Worm (Caenorhabditis elegans) whole organism, young adult: ENCODE data around the gene srh-149.
"Not testable (repeated sequence)": the region's sequence is repeated elsewhere in the genome, so short reads cannot be mapped to it uniquely, and the experiment has no call there.

Source experiments
- B0261.1 ChIP-seq: sonication (generic microtip); optimal IDR thresholded peaks from 2 replicates; lab custom pipeline; 2016; ENCODE audit warnings: mild to moderate bottlenecking, missing genetic modification characterization, moderate library complexity, missing compliant biosample characterization
- F23B12.7 ChIP-seq: sonication (generic microtip); optimal IDR thresholded peaks from 2 replicates; lab custom pipeline; 2017; ENCODE audit warnings: missing genetic modification characterization, mild to moderate bottlenecking, missing compliant biosample characterization, antibody characterized with exemption, moderate library complexity; ENCODE audit not compliant: insufficient read depth
- F49E8.2 ChIP-seq: sonication (generic microtip); optimal IDR thresholded peaks from 3 replicates; lab custom pipeline; 2017; ENCODE audit warnings: missing genetic modification characterization, mild to moderate bottlenecking, missing compliant biosample characterization, antibody characterized with exemption, moderate library complexity; ENCODE audit not compliant: insufficient read depth
- F52B5.7 ChIP-seq: sonication (generic microtip); optimal IDR thresholded peaks from 2 replicates; lab custom pipeline; 2016; ENCODE audit warnings: mild to moderate bottlenecking, missing genetic modification characterization, missing compliant biosample characterization
- F57C9.4 ChIP-seq: sonication (generic microtip); optimal IDR thresholded peaks from 2 replicates; lab custom pipeline; 2017; ENCODE audit warnings: mild to moderate bottlenecking, missing genetic modification characterization, missing compliant biosample characterization
- Y53G8AR.9 ChIP-seq: fragments of 200-800 bp; sonication (Bioruptor generic); conservative IDR thresholded peaks from 2 replicates; pipeline ENCODE4 v1.3.6; 2022; ENCODE audit warnings: missing genetic modification reagents, missing genetic modification characterization, missing compliant biosample characterization
- Y67H2A.10 ChIP-seq: fragments of 200-800 bp; sonication (Bioruptor generic); conservative IDR thresholded peaks from 2 replicates; pipeline ENCODE4 v1.3.6; 2022; ENCODE audit warnings: missing genetic modification reagents, missing genetic modification characterization, missing compliant biosample characterization
- ama-1 ChIP-seq, 3 experiments: fragments of 150-350 bp in 1 of 3; sonication (generic microtip) in 2 of 3; optimal IDR thresholded peaks; 2 replicates each; lab custom pipeline; 2014 to 2018; ENCODE audit warnings: missing biosample characterization in 2 of 3, missing genetic modification characterization in 2 of 3, missing genetic modification reagents in 2 of 3
- aptf-2 ChIP-seq: fragments of 200-800 bp; sonication (Bioruptor generic); conservative IDR thresholded peaks from 2 replicates; pipeline ENCODE4 v1.3.6; 2022; ENCODE audit warnings: missing genetic modification reagents, missing genetic modification characterization, missing compliant biosample characterization
- atf-7 ChIP-seq: sonication (generic microtip); optimal IDR thresholded peaks from 2 replicates; lab custom pipeline; 2017; ENCODE audit warnings: mild to moderate bottlenecking, missing genetic modification characterization, missing compliant biosample characterization
- attf-3 ChIP-seq: fragments of 200-800 bp; sonication (Bioruptor generic); conservative IDR thresholded peaks from 2 replicates; pipeline ENCODE4 v1.3.6; 2022; ENCODE audit warnings: missing genetic modification reagents, missing genetic modification characterization, missing compliant biosample characterization
- attf-6 ChIP-seq: fragments of 200-800 bp; sonication (Bioruptor generic); IDR thresholded peaks from 2 replicates; pipeline ENCODE4 v1.3.6; 2022; ENCODE audit warnings: missing genetic modification reagents, missing genetic modification characterization, missing compliant biosample characterization
- ccch-3 ChIP-seq: fragments of 200-800 bp; sonication (Bioruptor generic); optimal IDR thresholded peaks from 2 replicates; lab custom pipeline; 2018; ENCODE audit warnings: mild to moderate bottlenecking, missing genetic modification characterization, missing compliant biosample characterization
- ceh-100 ChIP-seq: fragments of 200-800 bp; sonication (Bioruptor generic); IDR thresholded peaks from 2 replicates; pipeline ENCODE4 v1.3.6; 2022; ENCODE audit warnings: missing genetic modification reagents, missing genetic modification characterization, missing compliant biosample characterization
- ceh-27 ChIP-seq: fragments of 200-800 bp; sonication (Bioruptor generic); optimal IDR thresholded peaks from 2 replicates; lab custom pipeline; 2018; ENCODE audit warnings: mild to moderate bottlenecking, missing genetic modification characterization, moderate library complexity, missing compliant biosample characterization
- efl-1 ChIP-seq: fragments of 150-350 bp; optimal IDR thresholded peaks from 2 replicates; lab custom pipeline; 2014; ENCODE audit warnings: missing biosample characterization, missing genetic modification reagents, missing genetic modification characterization
- ekl-4 ChIP-seq: fragments of 200-800 bp; sonication (Bioruptor generic); IDR thresholded peaks from 2 replicates; pipeline ENCODE4 v1.3.6; 2022; ENCODE audit warnings: missing genetic modification reagents, missing genetic modification characterization, missing compliant biosample characterization
- ets-4 ChIP-seq: fragments of 200-800 bp; sonication (Bioruptor generic); optimal IDR thresholded peaks from 2 replicates; lab custom pipeline; 2018; ENCODE audit warnings: mild to moderate bottlenecking, missing genetic modification characterization, missing compliant biosample characterization
- him-1 ChIP-seq: sonication (generic microtip); optimal IDR thresholded peaks from 2 replicates; lab custom pipeline; 2016; ENCODE audit warnings: missing genotype, missing genetic modification reagents, missing genetic modification characterization, missing compliant biosample characterization
- lag-1 ChIP-seq: fragments of 200-800 bp; sonication (Bioruptor generic); IDR thresholded peaks from 2 replicates; pipeline ENCODE4 v1.3.6; 2022; ENCODE audit warnings: missing genetic modification reagents, missing genetic modification characterization, missing compliant biosample characterization
- lin-35 ChIP-seq, 3 experiments: fragments of 150-350 bp in 2 of 3; sonication (generic microtip) in 1 of 3; optimal IDR thresholded peaks; 2 replicates each; lab custom pipeline; 2014 to 2018; ENCODE audit warnings: missing biosample characterization in 3 of 3, missing genetic modification characterization in 3 of 3, missing genetic modification reagents in 3 of 3
- lin-54 ChIP-seq: fragments of 200-800 bp; sonication (Bioruptor generic); optimal IDR thresholded peaks from 2 replicates; lab custom pipeline; 2018; ENCODE audit warnings: mild to moderate bottlenecking, missing genetic modification characterization, missing compliant biosample characterization
- lsy-27 ChIP-seq: sonication (generic microtip); optimal IDR thresholded peaks from 2 replicates; lab custom pipeline; 2017; ENCODE audit warnings: missing genetic modification characterization, mild to moderate bottlenecking, missing compliant biosample characterization, antibody characterized with exemption, missing genotype, borderline replicate concordance; ENCODE audit not compliant: insufficient read depth
- madf-10 ChIP-seq: sonication (generic microtip); optimal IDR thresholded peaks from 2 replicates; lab custom pipeline; 2016; ENCODE audit warnings: mild to moderate bottlenecking, missing genetic modification characterization, missing compliant biosample characterization
- madf-6 ChIP-seq: fragments of 200-800 bp; sonication (Bioruptor generic); IDR thresholded peaks from 2 replicates; pipeline ENCODE4 v1.3.6; 2022; ENCODE audit warnings: missing genetic modification reagents, missing genetic modification characterization, missing compliant biosample characterization
- mxl-1 ChIP-seq: sonication (generic microtip); optimal IDR thresholded peaks from 2 replicates; lab custom pipeline; 2016; ENCODE audit warnings: missing genetic modification characterization, missing compliant biosample characterization
- nfya-1 ChIP-seq: sonication (generic microtip); optimal IDR thresholded peaks from 2 replicates; lab custom pipeline; 2017; ENCODE audit warnings: antibody characterized with exemption, missing compliant biosample characterization, missing genetic modification characterization, borderline replicate concordance; ENCODE audit not compliant: insufficient read depth
- nhr-27 ChIP-seq: fragments of 200-800 bp; sonication (Bioruptor generic); optimal IDR thresholded peaks from 2 replicates; lab custom pipeline; 2018; ENCODE audit warnings: mild to moderate bottlenecking, missing genetic modification characterization, moderate library complexity, missing compliant biosample characterization
- pha-4 ChIP-seq: fragments of 150-350 bp; sonication (generic microtip); optimal IDR thresholded peaks from 2 replicates; lab custom pipeline; 2014; ENCODE audit warnings: missing biosample characterization, missing genetic modification reagents, missing genetic modification characterization
- sdz-38 ChIP-seq: sonication (generic microtip); optimal IDR thresholded peaks from 2 replicates; lab custom pipeline; 2016; ENCODE audit warnings: missing genotype, missing genetic modification characterization, missing compliant biosample characterization
- snpc-1.1 ChIP-seq: sonication (generic microtip); optimal IDR thresholded peaks from 2 replicates; lab custom pipeline; 2017; ENCODE audit warnings: missing genetic modification characterization, mild to moderate bottlenecking, missing compliant biosample characterization, antibody characterized with exemption, moderate library complexity, missing genotype, missing genetic modification reagents; ENCODE audit not compliant: insufficient read depth
- snpc-1.3 ChIP-seq: sonication (generic microtip); optimal IDR thresholded peaks from 2 replicates; lab custom pipeline; 2017; ENCODE audit warnings: missing genetic modification characterization, mild to moderate bottlenecking, missing compliant biosample characterization, antibody characterized with exemption, moderate library complexity, missing genotype, missing genetic modification reagents; ENCODE audit not compliant: insufficient read depth
- sptf-2 ChIP-seq: fragments of 200-800 bp; sonication (Bioruptor generic); optimal IDR thresholded peaks from 2 replicates; lab custom pipeline; 2018; ENCODE audit warnings: mild to moderate bottlenecking, missing genetic modification characterization, missing compliant biosample characterization
- tbx-9 ChIP-seq: sonication (generic microtip); optimal IDR thresholded peaks from 2 replicates; lab custom pipeline; 2016; ENCODE audit warnings: borderline replicate concordance, missing genetic modification characterization, inconsistent platforms, missing compliant biosample characterization
- unc-62 ChIP-seq: fragments of 150-350 bp; optimal IDR thresholded peaks from 2 replicates; lab custom pipeline; 2014; ENCODE audit warnings: missing biosample characterization, missing genetic modification reagents, missing genetic modification characterization
- zim-3 ChIP-seq: sonication (generic microtip); optimal IDR thresholded peaks from 2 replicates; lab custom pipeline; 2017; ENCODE audit warnings: mild to moderate bottlenecking, missing genetic modification characterization, moderate library complexity, missing compliant biosample characterization
- ztf-18 ChIP-seq: sonication (generic microtip); optimal IDR thresholded peaks from 2 replicates; lab custom pipeline; 2016; ENCODE audit warnings: missing genotype, mild to moderate bottlenecking, missing genetic modification characterization, missing compliant biosample characterization
- ztf-25 ChIP-seq: fragments of 200-800 bp; sonication (Bioruptor generic); IDR thresholded peaks from 2 replicates; pipeline ENCODE4 v1.3.6; 2022; ENCODE audit warnings: missing genetic modification reagents, missing genetic modification characterization, missing compliant biosample characterization

Gene srh-149

DNA sequence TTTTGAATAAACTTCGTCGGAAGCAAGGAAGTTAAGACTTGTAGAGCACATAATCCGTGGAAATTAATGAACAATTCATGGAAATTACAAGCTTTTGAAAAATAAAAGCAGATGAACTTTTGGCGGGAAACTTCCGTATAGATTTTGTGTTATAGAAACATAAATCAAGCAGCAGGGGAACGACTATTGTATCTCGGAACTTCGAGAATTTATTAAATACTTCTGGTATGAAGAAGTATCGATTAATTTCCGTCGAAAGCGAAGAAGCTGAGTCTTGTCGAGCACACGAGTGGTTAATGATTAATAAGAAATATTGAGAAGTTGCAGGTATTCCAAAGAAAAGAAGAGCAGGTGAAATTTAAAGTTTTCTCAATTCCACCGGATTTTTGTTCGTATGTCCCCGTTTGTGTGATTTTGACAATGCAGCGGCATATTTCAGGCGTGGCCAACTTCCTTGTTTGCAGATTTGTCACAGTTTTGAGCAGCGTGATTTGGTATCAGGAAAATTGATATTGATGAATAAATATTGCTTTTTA lies 9.3 kb upstream of the srh-149 start, which contains the start of gene srh-147:
Gene srh-147 (minus strand): TSS at position 51 of the 536 bp plus-strand sequence.
- TF ChIP-seq lin-54; attf-6; sptf-2 (GFP tag; lab: Kevin White, UChicago): not testable (repeated sequence)
- TF ChIP-seq, all 124 proteins: peak for 0; not testable (repeated sequence) for 124

DNA sequence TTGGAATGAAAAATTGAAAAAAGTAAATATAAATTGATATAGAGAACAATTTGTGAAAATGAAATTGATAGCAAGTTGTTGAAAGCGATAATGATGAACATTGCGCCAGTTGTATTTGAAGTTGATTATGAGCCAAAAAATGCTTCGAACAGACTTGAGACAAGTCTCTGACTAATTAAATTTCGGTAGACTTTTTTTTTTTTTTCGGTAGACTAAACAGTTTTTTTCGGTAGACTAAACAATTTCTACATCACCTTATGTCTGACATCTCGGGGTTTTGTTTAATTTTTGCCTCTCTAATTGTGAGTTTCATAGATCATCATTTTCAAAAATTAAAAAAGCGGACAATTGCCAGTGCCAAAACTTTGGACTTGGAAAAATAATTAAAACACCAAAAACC lies 7.4 kb downstream of the srh-149 start, which contains the start of gene srbc-54:
Gene srbc-54 (minus strand): TSS at position 101 of the 400 bp plus-strand sequence.
- no peak for TF ChIP-seq ztf-18 (tag; lab: Kevin White, UChicago)
- TF ChIP-seq sdz-38 (tag; lab: Kevin White, UChicago): no peak
- TF ChIP-seq ekl-4: no peak
- no peak for TF ChIP-seq snpc-1.1 (tag; lab: Kevin White, UChicago)
- TF ChIP-seq attf-3: no peak

DNA sequence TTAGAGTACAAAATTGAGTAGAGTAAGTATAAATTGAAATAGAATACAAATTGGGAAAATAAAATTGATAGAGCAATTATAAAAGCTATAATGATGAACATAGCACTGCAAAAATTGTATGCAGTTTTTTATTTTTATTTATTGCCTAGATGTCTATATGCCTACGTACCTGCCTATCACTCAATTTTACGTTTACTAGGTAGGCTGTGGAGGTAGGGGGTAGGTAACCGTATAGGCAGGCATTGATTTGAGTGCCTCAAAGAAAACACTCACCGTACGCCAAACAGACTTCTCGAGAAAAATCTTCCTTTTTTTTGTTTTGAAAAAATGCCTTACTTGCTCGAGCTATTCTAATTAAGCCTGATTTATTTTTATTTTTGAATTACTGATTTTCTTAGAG lies 9.4 kb downstream of the srh-149 start, which contains the start of gene srbc-56:
Gene srbc-56 (minus strand): TSS at position 101 of the 400 bp plus-strand sequence.
- TF ChIP-seq ama-1 (optimal IDR thresholded peaks at IDR 0.05; lab: Kevin White, UChicago): no peak
- no peak for TF ChIP-seq ama-1 (GFP tag; optimal IDR thresholded peaks at IDR 0.05; lab: Kevin White, UChicago)
- TF ChIP-seq F23B12.7 (tag; lab: Kevin White, UChicago): no peak
- no peak for TF ChIP-seq mxl-1 (tag; lab: Kevin White, UChicago)
- no peak for TF ChIP-seq nfya-1 (tag; lab: Kevin White, UChicago)
- no peak for TF ChIP-seq aptf-2 (GFP tag; lab: Robert Waterston, UW)
- TF ChIP-seq tbx-9: no peak
- TF ChIP-seq atf-7: no peak
- no peak for TF ChIP-seq ztf-25
- no peak for TF ChIP-seq unc-62 (GFP tag; lab: Kevin White, UChicago)
- TF ChIP-seq sdz-38 (tag; lab: Kevin White, UChicago): no peak
- no peak for TF ChIP-seq ets-4
- TF ChIP-seq F52B5.7 (tag; lab: Kevin White, UChicago): no peak
- TF ChIP-seq F57C9.4: no peak
- no peak for TF ChIP-seq pha-4
- no peak for TF ChIP-seq snpc-1.3 (tag; lab: Kevin White, UChicago)
- TF ChIP-seq Y67H2A.10 (GFP tag; lab: Robert Waterston, UW): no peak

DNA sequence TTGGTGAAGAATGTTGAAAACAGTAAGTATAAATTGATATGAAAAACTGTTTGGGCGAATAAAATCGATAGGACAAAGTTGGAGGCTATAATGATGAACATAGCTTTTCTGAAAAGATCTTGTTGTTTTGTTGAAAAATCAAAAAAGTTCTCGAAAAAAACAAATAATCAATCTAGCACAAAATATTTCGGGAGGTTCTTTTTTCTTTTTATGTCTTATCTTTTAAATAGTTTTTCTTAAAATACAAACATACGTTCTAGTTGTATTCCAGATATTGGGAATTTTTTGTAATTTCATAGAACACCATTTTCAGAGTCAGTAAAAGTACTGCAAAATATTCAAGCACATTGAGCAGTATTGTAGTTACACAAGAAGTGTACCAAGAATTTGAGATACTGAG lies 11.1 kb downstream of the srh-149 start, which contains the start of gene srbc-55:
Gene srbc-55 (minus strand): TSS at position 101 of the 400 bp plus-strand sequence.
- TF ChIP-seq ztf-25 (no peak), madf-6 (GFP tag; lab: Robert Waterston, UW) (no peak), attf-6 (no peak), zim-3 (tag; lab: Kevin White, UChicago) (no peak), lag-1 (GFP tag; lab: Robert Waterston, UW) (no peak), ceh-27 (GFP tag; lab: Kevin White, UChicago) (no peak)

ce11 chrV:15826110-15826509 lies 14.9 kb downstream of the srh-149 start, which contains the start of gene srbc-51:
TSS of gene srbc-51 (plus strand) at chrV:15826410.
- no peak for TF ChIP-seq mxl-1 (tag; lab: Kevin White, UChicago)
- TF ChIP-seq ceh-100: no peak
- no peak for TF ChIP-seq ccch-3
- no peak for TF ChIP-seq B0261.1
- no peak for TF ChIP-seq madf-10 (tag; lab: Kevin White, UChicago)
- TF ChIP-seq Y53G8AR.9 (GFP tag; lab: Robert Waterston, UW): no peak
- no peak for TF ChIP-seq lsy-27 (tag; lab: Kevin White, UChicago)
- TF ChIP-seq efl-1 (GFP tag; lab: Kevin White, UChicago): no peak
- TF ChIP-seq lin-54: no peak
- TF ChIP-seq F49E8.2 (tag; lab: Kevin White, UChicago): no peak
- TF ChIP-seq ekl-4: no peak
- TF ChIP-seq him-1 (tag; lab: Kevin White, UChicago): no peak
- no peak for TF ChIP-seq lin-35 (GFP tag; optimal IDR thresholded peaks at IDR 0.05; lab: Kevin White, UChicago)
- no peak for TF ChIP-seq nhr-27 (tag; lab: Kevin White, UChicago)
